Worm (Caenorhabditis elegans): ENCODE measurements around the gene sra-7.

ce11 chrII:9507181-9507580 is 37.3 kb upstream of the sra-7 start, which contains the start of gene gcy-3:
- TF ChIP-seq lsy-2 (tag; optimal IDR thresholded peaks at IDR 0.05) (no peak), lin-13 (tag; optimal IDR thresholded peaks at IDR 0.05) (no peak), elt-3 (tag; optimal IDR thresholded peaks at IDR 0.05) (no peak)
